Fruit fly (Drosophila melanogaster): ENCODE measurements around the gene LManI.
A peak's percentile ranks its signal among the peaks of the same experiment; 100 is the strongest.

LManI gene

dm6 chr2L:10442048-10442790, 14.8 kb downstream of the LManI start, which contains the start of gene loh (continued):
- TF ChIP-seq CG6254 (GFP tag; optimal IDR thresholded peaks at IDR 0.05) (no peak), CG16813 (GFP tag; IDR thresholded peaks at IDR 0.05; ENCODE audit: partially characterized antibody) (no peak), fu2 (GFP tag; optimal IDR thresholded peaks at IDR 0.05) (no peak), Blimp-1 (GFP tag; optimal IDR thresholded peaks at IDR 0.05) (no peak), CG30020 (tag; optimal IDR thresholded peaks at IDR 0.05) (peak; percentile 38), sens (GFP tag) (peak; percentile 75), Vsx1 (GFP tag; optimal IDR thresholded peaks at IDR 0.05) (peak; percentile 38), sug (tag; optimal IDR thresholded peaks at IDR 0.05) (peak; percentile 48), sd (tag; optimal IDR thresholded peaks at IDR 0.05) (no peak), bbx (GFP tag; IDR thresholded peaks at IDR 0.05; ENCODE audit: partially characterized antibody) (no peak), CG6813 (GFP tag; optimal IDR thresholded peaks at IDR 0.05) (no peak), CG10267 (tag; optimal IDR thresholded peaks at IDR 0.05) (peak; percentile 64), Nf-YB (GFP tag; optimal IDR thresholded peaks at IDR 0.05) (peak; percentile 49), CG11696 (GFP tag; IDR thresholded peaks at IDR 0.05) (peak; percentile 75), CG10565 (GFP tag; optimal IDR thresholded peaks at IDR 0.05) (no peak), tio (GFP tag; optimal IDR thresholded peaks at IDR 0.05) (peak; percentile 55), Mad (GFP tag; optimal IDR thresholded peaks at IDR 0.05) (no peak), sr (GFP tag; IDR thresholded peaks at IDR 0.05) (no peak), grau (tag; optimal IDR thresholded peaks at IDR 0.05) (peak; percentile 72), vvl (GFP tag; IDR thresholded peaks at IDR 0.05) (no peak), CG15011 (GFP tag; optimal IDR thresholded peaks at IDR 0.05) (no peak)

DNA sequence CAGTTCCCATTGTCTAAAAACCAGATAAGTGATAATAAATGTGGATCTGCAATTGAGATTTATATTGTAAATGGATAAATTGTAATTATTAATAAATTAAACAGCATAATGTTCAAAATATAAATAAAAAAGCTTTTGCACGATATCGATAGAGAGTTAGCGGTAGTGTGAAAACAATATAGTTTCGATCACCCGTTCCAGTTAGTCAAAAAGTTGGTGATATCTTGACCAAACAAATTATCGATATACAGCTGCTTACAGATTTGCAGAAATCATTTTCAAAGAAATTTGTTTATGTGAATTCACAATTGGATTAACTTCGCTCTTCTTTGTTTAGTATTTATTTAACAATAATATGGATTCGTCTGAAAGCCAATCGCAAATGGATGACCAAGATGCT, 17.9 kb downstream of the LManI start, which contains the start of gene Nse4:
Gene Nse4, plus strand, starts transcription at position 267 of the 400 bp plus-strand sequence.
- TF ChIP-seq CG14710 (tag; optimal IDR thresholded peaks at IDR 0.05) = peak; percentile 34
- TF ChIP-seq lbe (GFP tag; optimal IDR thresholded peaks at IDR 0.05) = no peak
- no peak for TF ChIP-seq CG9609 (GFP tag; optimal IDR thresholded peaks at IDR 0.05)
- TF ChIP-seq Dref (GFP tag; IDR thresholded peaks at IDR 0.05) = peak; percentile 93
- TF ChIP-seq CG10565 (GFP tag; optimal IDR thresholded peaks at IDR 0.05) = no peak
- TF ChIP-seq scrt (GFP tag; optimal IDR thresholded peaks at IDR 0.05) = no peak
- no peak for TF ChIP-seq oc (tag; optimal IDR thresholded peaks at IDR 0.05)
- TF ChIP-seq CG18262 (tag; optimal IDR thresholded peaks at IDR 0.05) = no peak
- no peak for TF ChIP-seq Jarid2 (GFP tag; optimal IDR thresholded peaks at IDR 0.05)
- no peak for TF ChIP-seq CG8089 (GFP tag; optimal IDR thresholded peaks at IDR 0.05)
- TF ChIP-seq Nf-YB (GFP tag; optimal IDR thresholded peaks at IDR 0.05) = no peak
- TF ChIP-seq D (optimal IDR thresholded peaks at IDR 0.05) = no peak
- no peak for TF ChIP-seq D (GFP tag; optimal IDR thresholded peaks at IDR 0.05)
- TF ChIP-seq gce (GFP tag; IDR thresholded peaks at IDR 0.05) = no peak
- no peak for TF ChIP-seq dimm (GFP tag; IDR thresholded peaks at IDR 0.05)
- no peak for TF ChIP-seq CG7839 (tag; optimal IDR thresholded peaks at IDR 0.05)
- no peak for TF ChIP-seq ind (GFP tag; optimal IDR thresholded peaks at IDR 0.05)
- no peak for TF ChIP-seq CG10654 (GFP tag; optimal IDR thresholded peaks at IDR 0.05)
- no peak for TF ChIP-seq usp (GFP tag; optimal IDR thresholded peaks at IDR 0.05)
- no peak for TF ChIP-seq Six4 (GFP tag; optimal IDR thresholded peaks at IDR 0.05)
- TF ChIP-seq CG18599 (GFP tag; optimal IDR thresholded peaks at IDR 0.05) = no peak
- no peak for TF ChIP-seq CG18764 (GFP tag; optimal IDR thresholded peaks at IDR 0.05)
- no peak for TF ChIP-seq lab (GFP tag; optimal IDR thresholded peaks at IDR 0.05)
- TF ChIP-seq pan (optimal IDR thresholded peaks at IDR 0.05) = no peak
- TF ChIP-seq pan (GFP tag; optimal IDR thresholded peaks at IDR 0.05 in 1 of 2, IDR thresholded peaks at IDR 0.05 in 1 of 2) = no peak
- no peak for TF ChIP-seq PHDP (tag; optimal IDR thresholded peaks at IDR 0.05)
- no peak for TF ChIP-seq kni (GFP tag; optimal IDR thresholded peaks at IDR 0.05)
- no peak for TF ChIP-seq Spps (tag; optimal IDR thresholded peaks at IDR 0.05)
- peak; percentile 95 for TF ChIP-seq ssp (GFP tag; IDR thresholded peaks at IDR 0.05)
- peak; percentile 95 for TF ChIP-seq ato (GFP tag; IDR thresholded peaks at IDR 0.05; ENCODE audit: partially characterized antibody)
- no peak for TF ChIP-seq cato (GFP tag; optimal IDR thresholded peaks at IDR 0.05; ENCODE audit: borderline replicate concordance)

All from whole organism, embryonic.